Worm (Caenorhabditis elegans) whole organism, L4 larva: ENCODE data around the gene flp-17.

Experiments
- aly-2 ChIP-seq: sonication (generic microtip); optimal IDR thresholded peaks from 2 replicates; lab custom pipeline; 2018; ENCODE audit warnings: missing biosample characterization, missing genetic modification characterization
- ama-1 ChIP-seq: fragments of 150-350 bp; optimal IDR thresholded peaks from 2 replicates; lab custom pipeline; 2014; ENCODE audit warnings: inconsistent platforms, mixed read lengths
- ceh-44 ChIP-seq: fragments of 200-800 bp; sonication (Bioruptor generic); IDR thresholded peaks from 2 replicates; pipeline ENCODE4 v1.3.6; 2022; ENCODE audit warnings: missing genetic modification reagents, missing genetic modification characterization, missing compliant biosample characterization
- dmd-9 ChIP-seq: fragments of 200-800 bp; sonication (Bioruptor generic); IDR thresholded peaks from 2 replicates; pipeline ENCODE4 v1.3.6; 2022; ENCODE audit warnings: missing genetic modification reagents, missing genetic modification characterization, missing compliant biosample characterization
- egl-27 ChIP-seq: sonication (generic microtip); optimal IDR thresholded peaks from 3 replicates; lab custom pipeline; 2017; ENCODE audit warnings: missing biosample characterization, missing genetic modification reagents, missing genetic modification characterization
- fos-1 ChIP-seq: fragments of 150-350 bp; optimal IDR thresholded peaks from 2 replicates; lab custom pipeline; 2014; ENCODE audit warnings: missing biosample characterization, missing genetic modification characterization
- hlh-30 ChIP-seq: sonication (generic microtip); optimal IDR thresholded peaks from 2 replicates; lab custom pipeline; 2017; ENCODE audit warnings: antibody characterized with exemption, mild to moderate bottlenecking, missing genetic modification characterization, missing compliant biosample characterization; ENCODE audit not compliant: insufficient read depth
- lin-1 ChIP-seq: fragments of 200-800 bp; sonication (Bioruptor generic); IDR thresholded peaks from 2 replicates; pipeline ENCODE4 v1.3.6; 2022; ENCODE audit warnings: missing genetic modification reagents, missing genetic modification characterization, missing compliant biosample characterization
- lin-13 ChIP-seq: fragments of 150-350 bp; optimal IDR thresholded peaks from 2 replicates; lab custom pipeline; 2014; ENCODE audit warnings: missing biosample characterization, missing genetic modification reagents, missing genetic modification characterization
- mdl-1 ChIP-seq, 2 experiments: fragments of 150-350 bp in 1 of 2; sonication (generic microtip) in 1 of 2; optimal IDR thresholded peaks; 2 replicates each; lab custom pipeline; 2014 to 2017; ENCODE audit warnings: missing biosample characterization in 2 of 2, missing genetic modification characterization in 2 of 2
- nhr-11 ChIP-seq: fragments of 150-350 bp; optimal IDR thresholded peaks from 2 replicates; lab custom pipeline; 2014; ENCODE audit warnings: missing biosample characterization, missing genetic modification characterization
- pha-4 ChIP-seq, 2 experiments: fragments of 150-350 bp in 1 of 2; fragments of 200-800 bp in 1 of 2; sonication (Bioruptor generic) in 1 of 2; IDR thresholded peaks in 1 of 2; optimal IDR thresholded peaks in 1 of 2; 2 replicates each; pipeline versions ENCODE4 v1.3.6 to Lab custom; 2014 to 2022; ENCODE audit warnings: missing genetic modification characterization in 2 of 2, missing genetic modification reagents in 2 of 2, missing biosample characterization in 1 of 2, missing compliant biosample characterization in 1 of 2
- php-3 ChIP-seq: fragments of 200-800 bp; sonication (Bioruptor generic); IDR thresholded peaks from 2 replicates; pipeline ENCODE4 v1.3.6; 2022; ENCODE audit warnings: missing genetic modification reagents, missing genetic modification characterization, missing compliant biosample characterization
- snpc-4 ChIP-seq: fragments of 150-350 bp; optimal IDR thresholded peaks from 2 replicates; lab custom pipeline; 2014; ENCODE audit warnings: missing biosample characterization, missing genetic modification characterization

ce11 chrIV:17179071-17179470 lies 12.6 kb downstream of the flp-17 start:
- TF ChIP-seq egl-27 (tag; lab: Kevin White, UChicago) (no peak), pha-4 (GFP tag; IDR thresholded peaks at IDR 0.05; lab: Robert Waterston, UW) (no peak), pha-4 (tag; optimal IDR thresholded peaks at IDR 0.05; lab: Kevin White, UChicago) (no peak), dmd-9 (no peak), snpc-4 (tag; lab: Kevin White, UChicago) (no peak), mdl-1 (tag; optimal IDR thresholded peaks at IDR 0.05; lab: Kevin White, UChicago) (no peak), ama-1 (lab: Kevin White, UChicago) (no peak), fos-1 (tag; lab: Kevin White, UChicago) (no peak), ceh-44 (GFP tag; lab: Robert Waterston, UW) (no peak), lin-1 (GFP tag; lab: Robert Waterston, UW) (0 out of 2 replicates have a peak, but pooled peaks have one; percentile 9), nhr-11 (tag; lab: Kevin White, UChicago) (no peak), hlh-30 (tag; lab: Kevin White, UChicago) (no peak), lin-13 (GFP tag; lab: Kevin White, UChicago) (no peak), aly-2 (tag; lab: Kevin White, UChicago) (no peak), php-3 (GFP tag; lab: Robert Waterston, UW) (no peak)
